Fruit fly (Drosophila melanogaster): ENCODE measurements around the gene Lip2.
A peak's percentile ranks its signal among the peaks of the same experiment; 100 is the strongest.

Lip2 gene

DNA sequence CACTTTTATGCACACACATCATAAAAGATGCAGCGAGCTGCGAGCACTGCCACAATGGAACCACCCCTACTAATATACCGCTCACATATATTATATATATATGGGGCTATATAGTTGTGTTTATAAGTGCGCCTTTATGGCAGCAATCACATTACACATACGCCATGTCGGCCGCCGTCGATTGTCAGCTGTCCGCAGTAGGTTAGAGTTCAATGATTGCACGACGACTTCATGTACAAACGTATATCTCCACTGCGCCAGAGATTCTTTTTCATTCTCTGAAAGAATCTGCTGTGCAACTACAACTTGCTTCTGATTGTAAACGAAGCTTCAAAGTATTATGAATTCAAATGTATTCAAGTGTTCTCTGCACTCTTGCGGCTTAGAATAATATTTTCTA is 43.4 kb upstream of the Lip2 start:
- TF ChIP-seq dl (GFP tag; optimal IDR thresholded peaks at IDR 0.05; ENCODE audit: insufficient read depth in 1 of 2, partially characterized antibody in 2 of 2) (no peak), fru (GFP tag; optimal IDR thresholded peaks at IDR 0.05) (no peak), Mio (GFP tag; optimal IDR thresholded peaks at IDR 0.05) (no peak), sv (GFP tag; optimal IDR thresholded peaks at IDR 0.05) (no peak), GATAd (GFP tag; optimal IDR thresholded peaks at IDR 0.05) (no peak), N (GFP tag; optimal IDR thresholded peaks at IDR 0.05) (no peak), Hr78 (GFP tag; optimal IDR thresholded peaks at IDR 0.05) (no peak), Sp1 (GFP tag; optimal IDR thresholded peaks at IDR 0.05) (no peak), CG9705 (GFP tag; optimal IDR thresholded peaks at IDR 0.05) (no peak), OdsH (GFP tag; optimal IDR thresholded peaks at IDR 0.05) (no peak), Dfd (GFP tag; optimal IDR thresholded peaks at IDR 0.05) (no peak), br (GFP tag; optimal IDR thresholded peaks at IDR 0.05) (no peak)

DNA sequence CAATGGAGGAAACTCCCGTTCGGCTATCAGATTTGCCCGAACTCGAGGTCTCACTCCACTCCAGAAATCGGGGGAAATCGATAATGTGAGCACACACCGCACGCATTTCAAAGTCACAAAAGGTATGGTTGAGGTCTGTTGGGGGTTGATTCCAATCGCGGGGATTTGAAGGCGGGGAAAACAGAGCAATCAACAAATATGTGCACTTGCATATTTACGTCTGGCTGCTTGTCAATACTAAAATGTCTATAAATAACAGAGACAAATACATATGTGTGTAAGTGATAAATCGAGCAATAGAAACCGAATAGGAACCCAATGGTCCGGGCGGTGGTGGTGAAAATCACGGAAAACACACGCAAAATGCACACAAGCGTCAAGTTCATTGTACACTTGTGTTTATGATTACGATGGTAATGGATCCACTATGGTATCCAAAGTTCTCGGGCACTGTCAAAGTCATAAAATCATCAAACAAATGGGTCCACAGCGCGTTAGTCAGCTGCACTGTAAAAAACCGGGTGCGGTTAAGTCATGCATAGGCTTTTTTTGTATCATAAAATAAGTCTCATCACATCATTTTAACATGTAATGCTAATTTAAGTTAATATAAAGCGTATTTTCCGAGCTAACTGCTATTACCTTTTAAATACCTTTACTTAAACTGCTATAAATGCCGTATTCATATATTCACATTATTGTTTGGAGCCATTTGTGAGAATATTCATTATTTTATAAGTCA is 42.8 kb upstream of the Lip2 start:
- TF ChIP-seq sv (GFP tag; optimal IDR thresholded peaks at IDR 0.05) (peak; percentile 33), usp (GFP tag; optimal IDR thresholded peaks at IDR 0.05) (no peak)

- TF ChIP-seq Mio (GFP tag; optimal IDR thresholded peaks at IDR 0.05), result no peak
- TF ChIP-seq dl (GFP tag; optimal IDR thresholded peaks at IDR 0.05; ENCODE audit: insufficient read depth in 1 of 2, partially characterized antibody in 2 of 2), result no peak
- TF ChIP-seq Dfd (GFP tag; optimal IDR thresholded peaks at IDR 0.05), result no peak
- TF ChIP-seq tai (GFP tag; optimal IDR thresholded peaks at IDR 0.05), result no peak
- TF ChIP-seq Vsx2 (GFP tag; optimal IDR thresholded peaks at IDR 0.05; ENCODE audit: partially characterized antibody), result no peak
- no peak for TF ChIP-seq jim (GFP tag; optimal IDR thresholded peaks at IDR 0.05)
- no peak for TF ChIP-seq Jra (GFP tag; optimal IDR thresholded peaks at IDR 0.05)
- no peak for TF ChIP-seq dmrt93B (GFP tag; optimal IDR thresholded peaks at IDR 0.05)
- TF ChIP-seq Dif (GFP tag; optimal IDR thresholded peaks at IDR 0.05; ENCODE audit: partially characterized antibody), result no peak
- TF ChIP-seq Hr78 (GFP tag; optimal IDR thresholded peaks at IDR 0.05), result no peak
- TF ChIP-seq CG9705 (GFP tag; optimal IDR thresholded peaks at IDR 0.05), result no peak
- no peak for TF ChIP-seq pan (optimal IDR thresholded peaks at IDR 0.05)
- TF ChIP-seq fru (GFP tag; optimal IDR thresholded peaks at IDR 0.05), result no peak
- TF ChIP-seq br (GFP tag; optimal IDR thresholded peaks at IDR 0.05), result no peak
- TF ChIP-seq rgr (GFP tag; optimal IDR thresholded peaks at IDR 0.05), result no peak
- TF ChIP-seq CrebA (GFP tag; optimal IDR thresholded peaks at IDR 0.05; ENCODE audit: borderline replicate concordance), result no peak
- no peak for TF ChIP-seq Hr83 (GFP tag; optimal IDR thresholded peaks at IDR 0.05; ENCODE audit: poor library complexity, severe bottlenecking)
- no peak for TF ChIP-seq Rel (GFP tag; optimal IDR thresholded peaks at IDR 0.05)
- TF ChIP-seq Rel (tag; optimal IDR thresholded peaks at IDR 0.05), result no peak
Observed at dm6 chr2L:10750915-10751612, 41.8 kb upstream of the Lip2 start.

dm6 chr2L:10749607-10750467 is 40.6 kb upstream of the Lip2 start:
- TF ChIP-seq CG32264 (GFP tag; optimal IDR thresholded peaks at IDR 0.05) (no peak), dmrt93B (GFP tag; optimal IDR thresholded peaks at IDR 0.05) (no peak), Hr78 (GFP tag; optimal IDR thresholded peaks at IDR 0.05) (no peak), pan (optimal IDR thresholded peaks at IDR 0.05) (no peak), Hnf4 (GFP tag; optimal IDR thresholded peaks at IDR 0.05) (no peak), Hr83 (GFP tag; optimal IDR thresholded peaks at IDR 0.05; ENCODE audit: poor library complexity, severe bottlenecking) (no peak), N (GFP tag; optimal IDR thresholded peaks at IDR 0.05) (no peak), woc (GFP tag; optimal IDR thresholded peaks at IDR 0.05) (no peak)

DNA sequence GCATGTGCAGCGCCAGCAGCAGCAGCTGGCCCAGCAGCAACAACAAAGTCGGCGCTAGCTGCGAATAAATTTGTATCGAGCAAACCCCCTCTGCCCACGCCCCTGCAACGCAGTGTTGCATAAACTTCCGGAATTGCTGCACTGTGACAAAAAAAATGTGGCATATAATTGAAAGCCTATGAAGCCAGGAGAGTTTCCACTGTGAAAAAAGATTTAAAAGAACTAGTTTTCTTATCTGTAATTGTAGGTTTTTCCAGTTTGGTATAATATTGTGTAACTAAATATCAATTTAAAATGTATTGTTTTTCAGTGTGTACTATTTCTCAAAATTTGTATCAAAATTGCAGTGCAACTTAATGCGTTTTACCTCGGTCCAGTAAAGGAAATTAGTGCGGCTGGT is 39.0 kb upstream of the Lip2 start:
- no peak for TF ChIP-seq rgr (GFP tag; optimal IDR thresholded peaks at IDR 0.05)
- no peak for TF ChIP-seq GATAd (GFP tag; optimal IDR thresholded peaks at IDR 0.05)
- TF ChIP-seq pan (optimal IDR thresholded peaks at IDR 0.05), result no peak
- no peak for TF ChIP-seq Sp1 (GFP tag; optimal IDR thresholded peaks at IDR 0.05)
- TF ChIP-seq psq (GFP tag; optimal IDR thresholded peaks at IDR 0.05), result no peak

All from whole organism, wandering third instar larva.